Worm (Caenorhabditis elegans): Measurements from ENCODE around the gene W02B12.13.
"Not testable (repeated sequence)": the region's sequence is repeated elsewhere in the genome, so short reads cannot be mapped to it uniquely, and the experiment has no call there.

Gene W02B12.13

ce11 chrII:11442425-11442824, 2.6 kb upstream of the W02B12.13 start, which contains the start of gene ebp-2:
Gene ebp-2, plus strand, starts transcription at chrII:11442725.
- TF ChIP-seq snpc-4 (GFP tag; optimal IDR thresholded peaks at IDR 0.05); snpc-4 (tag; optimal IDR thresholded peaks at IDR 0.05); egl-18 (GFP tag; IDR thresholded peaks at IDR 0.05); athp-1 (tag; optimal IDR thresholded peaks at IDR 0.05): not testable (repeated sequence)

ce11 chrII:11443128-11443527, 1.9 kb upstream of the W02B12.13 start:
- TF ChIP-seq egrh-3 (GFP tag; IDR thresholded peaks at IDR 0.05) (peak; percentile 93), zfh-2 (GFP tag; conservative IDR thresholded peaks at IDR 0.05) (peak; percentile 92), lag-1 (GFP tag; IDR thresholded peaks at IDR 0.05) (0 out of 2 replicates have a peak, but pooled peaks have one; percentile 32), cebp-2 (GFP tag; IDR thresholded peaks at IDR 0.05) (no peak)

- no peak for TF ChIP-seq F23B12.7 (tag; optimal IDR thresholded peaks at IDR 0.05; ENCODE audit: insufficient read depth)
- TF ChIP-seq madf-6 (GFP tag; IDR thresholded peaks at IDR 0.05): 0 out of 2 replicates have a peak, but pooled peaks have one; percentile 39
Observed at ce11 chrII:11443862-11444261, 1.2 kb upstream of the W02B12.13 start, which contains the start of gene adbp-1. Gene adbp-1, plus strand, starts transcription at chrII:11444162.

- TF ChIP-seq ztf-18 (tag; optimal IDR thresholded peaks at IDR 0.05): no peak
- no peak for TF ChIP-seq mcd-1 (GFP tag; IDR thresholded peaks at IDR 0.05)
- TF ChIP-seq sptf-2 (GFP tag; optimal IDR thresholded peaks at IDR 0.05): no peak
- TF ChIP-seq ztf-6 (GFP tag; IDR thresholded peaks at IDR 0.05): no peak
- TF ChIP-seq ekl-4 (GFP tag; IDR thresholded peaks at IDR 0.05): no peak
- TF ChIP-seq snpc-1.3 (tag; optimal IDR thresholded peaks at IDR 0.05; ENCODE audit: insufficient read depth): no peak
- TF ChIP-seq ccch-3 (GFP tag; optimal IDR thresholded peaks at IDR 0.05): no peak
- no peak for TF ChIP-seq Y79H2A.3 (GFP tag; conservative IDR thresholded peaks at IDR 0.05)
- peak; percentile 73 for TF ChIP-seq nhr-80 (tag; optimal IDR thresholded peaks at IDR 0.05)
Observed at ce11 chrII:11448753-11449152, 3.7 kb downstream of the W02B12.13 start, which contains the start of gene W02B12.1. Gene W02B12.1, plus strand, starts transcription at chrII:11449021.

- TF ChIP-seq attf-6 (GFP tag; IDR thresholded peaks at IDR 0.05): no peak
- TF ChIP-seq mel-28 (tag; optimal IDR thresholded peaks at IDR 0.05; ENCODE audit: borderline replicate concordance): no peak
- TF ChIP-seq lin-35 (GFP tag; optimal IDR thresholded peaks at IDR 0.05): peak in 1 of 3 experiments; percentile 3
Observed at ce11 chrII:11450882-11451281, 5.8 kb downstream of the W02B12.13 start.

- TF ChIP-seq nfya-2 (GFP tag; IDR thresholded peaks at IDR 0.05): no peak
- no peak for TF ChIP-seq ekl-4 (GFP tag; IDR thresholded peaks at IDR 0.05)
- peak; percentile 2 for TF ChIP-seq fkh-3 (tag; optimal IDR thresholded peaks at IDR 0.05)
- no peak for TF ChIP-seq sdz-38 (tag; optimal IDR thresholded peaks at IDR 0.05)
- no peak for TF ChIP-seq D2030.7 (GFP tag; IDR thresholded peaks at IDR 0.05)
- TF ChIP-seq egl-18 (GFP tag; IDR thresholded peaks at IDR 0.05): no peak
- no peak for TF ChIP-seq tlf-1 (GFP tag; optimal IDR thresholded peaks at IDR 0.05)
- no peak for TF ChIP-seq ama-1 (optimal IDR thresholded peaks at IDR 0.05)
- no peak for TF ChIP-seq ama-1 (GFP tag; optimal IDR thresholded peaks at IDR 0.05)
- peak; percentile 28; the same call in 1 of the 2 replicates for TF ChIP-seq egrh-3 (GFP tag; IDR thresholded peaks at IDR 0.05)
- TF ChIP-seq F22D6.2 (tag; optimal IDR thresholded peaks at IDR 0.05): no peak
- TF ChIP-seq ztf-18 (tag; optimal IDR thresholded peaks at IDR 0.05): no peak
- TF ChIP-seq Y53F4B.3 (GFP tag; IDR thresholded peaks at IDR 0.05): no peak
- no peak for TF ChIP-seq madf-10 (tag; optimal IDR thresholded peaks at IDR 0.05)
- TF ChIP-seq zfh-2 (GFP tag; conservative IDR thresholded peaks at IDR 0.05): peak; percentile 78
- TF ChIP-seq F49E8.2 (tag; optimal IDR thresholded peaks at IDR 0.05; ENCODE audit: insufficient read depth): no peak
- TF ChIP-seq lin-40 (tag; optimal IDR thresholded peaks at IDR 0.05): no peak
Observed at ce11 chrII:11451738-11452137, 6.7 kb downstream of the W02B12.13 start.

Data from whole organism, young adult.